Fruit fly (Drosophila melanogaster) whole organism, embryonic: ENCODE data around the gene AstA-R1.

ENCODE experiments used
- Adf1 ChIP-seq: fragments of 200-800 bp; sonication (Bioruptor generic); IDR thresholded peaks from 2 replicates; pipeline ENCODE4 v1.3.6; 2022; ENCODE audit warnings: missing biosample characterization, missing genetic modification characterization
- CG1024 ChIP-seq: fragments of 200-800 bp; sonication (Bioruptor generic); IDR thresholded peaks from 2 replicates; pipeline ENCODE4 v1.3.6; 2022; ENCODE audit warnings: missing biosample characterization, missing genetic modification characterization
- CG10654 ChIP-seq: fragments of 200-800 bp; sonication (Bioruptor generic); optimal IDR thresholded peaks from 2 replicates; lab custom pipeline; 2016; ENCODE audit warnings: missing biosample characterization, missing genetic modification characterization
- CG11398 ChIP-seq: fragments of 200-800 bp; sonication (Bioruptor generic); optimal IDR thresholded peaks from 2 replicates; lab custom pipeline; 2016; ENCODE audit warnings: missing biosample characterization, missing genetic modification characterization
- CG11560 ChIP-seq: fragments of 200-800 bp; sonication (Bioruptor generic); IDR thresholded peaks from 3 replicates; pipeline ENCODE4 v1.3.6; 2022; ENCODE audit warnings: missing biosample characterization, missing genetic modification characterization
- CG11696 ChIP-seq: fragments of 200-800 bp; sonication (Bioruptor generic); IDR thresholded peaks from 2 replicates; pipeline ENCODE4 v1.3.6; 2022; ENCODE audit warnings: missing biosample characterization, missing genetic modification characterization
- CG13624 ChIP-seq: fragments of 200-800 bp; sonication (Bioruptor generic); optimal IDR thresholded peaks from 2 replicates; lab custom pipeline; 2016; ENCODE audit warnings: missing biosample characterization, missing genetic modification characterization
- CG14050 ChIP-seq: fragments of 200-800 bp; sonication (Bioruptor generic); IDR thresholded peaks from 3 replicates; pipeline ENCODE4 v1.3.6; 2022; ENCODE audit warnings: missing biosample characterization, missing genetic modification characterization
- CG14667 ChIP-seq: fragments of 200-800 bp; sonication (Bioruptor generic); IDR thresholded peaks from 2 replicates; pipeline ENCODE4 v1.3.6; 2022; ENCODE audit warnings: missing biosample characterization, missing genetic modification characterization
- CG17359 ChIP-seq: fragments of 200-800 bp; sonication (Bioruptor generic); optimal IDR thresholded peaks from 3 replicates; lab custom pipeline; 2018; ENCODE audit warnings: missing biosample characterization, mild to moderate bottlenecking, missing genetic modification characterization, moderate library complexity
- CG18011 ChIP-seq: fragments of 200-800 bp; sonication (Bioruptor generic); optimal IDR thresholded peaks from 2 replicates; lab custom pipeline; 2017; ENCODE audit warnings: missing biosample characterization, missing genetic modification characterization, mild to moderate bottlenecking, moderate library complexity, missing genotype
- CG18764 ChIP-seq: fragments of 200-800 bp; sonication (Bioruptor generic); optimal IDR thresholded peaks from 3 replicates; lab custom pipeline; 2016; ENCODE audit warnings: missing biosample characterization, missing genetic modification characterization
- CG2120 ChIP-seq: fragments of 200-800 bp; sonication (Bioruptor generic); optimal IDR thresholded peaks from 3 replicates; lab custom pipeline; 2016; ENCODE audit warnings: missing biosample characterization, missing genetic modification characterization
- CG4360 ChIP-seq: fragments of 200-800 bp; sonication (Bioruptor generic); IDR thresholded peaks from 2 replicates; pipeline ENCODE4 v1.3.6; 2022; ENCODE audit warnings: missing biosample characterization, missing genetic modification characterization
- CG6175 ChIP-seq: fragments of 200-800 bp; sonication (Bioruptor generic); IDR thresholded peaks from 3 replicates; pipeline ENCODE4 v1.3.6; 2022; ENCODE audit warnings: missing biosample characterization, missing genetic modification characterization
- CG6854 ChIP-seq: fragments of 200-800 bp; sonication (Bioruptor generic); optimal IDR thresholded peaks from 3 replicates; lab custom pipeline; 2017; ENCODE audit warnings: missing biosample characterization, mild to moderate bottlenecking, missing genetic modification characterization
- CG7556 ChIP-seq: fragments of 200-800 bp; sonication (Bioruptor generic); optimal IDR thresholded peaks from 2 replicates; lab custom pipeline; 2017; ENCODE audit warnings: missing biosample characterization, mild to moderate bottlenecking, missing genetic modification characterization
- CG7745 ChIP-seq: fragments of 200-800 bp; sonication (Bioruptor generic); optimal IDR thresholded peaks from 2 replicates; lab custom pipeline; 2018; ENCODE audit warnings: missing biosample characterization, mild to moderate bottlenecking, missing genetic modification characterization, moderate library complexity
- CG8359 ChIP-seq: fragments of 200-800 bp; sonication (Bioruptor generic); optimal IDR thresholded peaks from 2 replicates; lab custom pipeline; 2017; ENCODE audit warnings: missing biosample characterization, mild to moderate bottlenecking, missing genetic modification characterization, borderline replicate concordance
- CG9727 ChIP-seq: fragments of 200-800 bp; sonication (Bioruptor generic); optimal IDR thresholded peaks from 3 replicates; lab custom pipeline; 2017; ENCODE audit warnings: missing biosample characterization, mild to moderate bottlenecking, missing genetic modification characterization
- CHES-1-like ChIP-seq: fragments of 200-800 bp; sonication (Bioruptor generic); optimal IDR thresholded peaks from 2 replicates; lab custom pipeline; 2016; ENCODE audit warnings: missing biosample characterization, missing genetic modification characterization
- CTCF ChIP-seq: fragments of 200-800 bp; sonication (Bioruptor generic); optimal IDR thresholded peaks from 2 replicates; lab custom pipeline; 2017; ENCODE audit warnings: missing biosample characterization, mild to moderate bottlenecking, missing genetic modification characterization, moderate library complexity
- Eip74EF ChIP-seq, 2 experiments: fragments of 200-800 bp in 1 of 2; fragments of >200 bp in 1 of 2; sonication (Bioruptor generic) in 1 of 2; optimal IDR thresholded peaks; 2 replicates each; lab custom pipeline; 2017 to 2019; ENCODE audit warnings: missing biosample characterization in 2 of 2, missing genetic modification characterization in 2 of 2, mild to moderate bottlenecking in 1 of 2, moderate library complexity in 1 of 2
- Hr51 ChIP-seq, 2 experiments: fragments of 200-800 bp; sonication (Bioruptor generic); optimal IDR thresholded peaks; 2 replicates in 1 of 2; 3 replicates in 1 of 2; lab custom pipeline; 2016 to 2018; ENCODE audit warnings: missing biosample characterization in 2 of 2, missing genetic modification characterization in 2 of 2, mild to moderate bottlenecking in 1 of 2, moderate library complexity in 1 of 2
- Jarid2 ChIP-seq: fragments of 200-800 bp; sonication (Bioruptor generic); optimal IDR thresholded peaks from 3 replicates; lab custom pipeline; 2017; ENCODE audit warnings: mild to moderate bottlenecking, missing biosample characterization, missing genetic modification reagents, missing genetic modification characterization
- Kr ChIP-seq: fragments of 200-800 bp; sonication (Bioruptor generic); optimal IDR thresholded peaks from 2 replicates; lab custom pipeline; 2017; ENCODE audit warnings: missing biosample characterization, mild to moderate bottlenecking, missing genetic modification characterization
- NK7.1 ChIP-seq: fragments of 200-800 bp; sonication (Bioruptor generic); optimal IDR thresholded peaks from 3 replicates; lab custom pipeline; 2016; ENCODE audit warnings: missing biosample characterization, missing genetic modification characterization
- Opbp ChIP-seq: fragments of 200-800 bp; sonication (Bioruptor generic); IDR thresholded peaks from 3 replicates; pipeline ENCODE4 v1.3.6; 2022; ENCODE audit warnings: missing biosample characterization, missing genetic modification characterization; ENCODE audit not compliant: partially characterized antibody
- Sry-δ ChIP-seq: fragments of 200-800 bp; sonication (Bioruptor generic); optimal IDR thresholded peaks from 2 replicates; lab custom pipeline; 2016; ENCODE audit warnings: missing biosample characterization, missing genetic modification characterization
- Ssrp ChIP-seq: fragments of 200-800 bp; sonication (Bioruptor generic); optimal IDR thresholded peaks from 2 replicates; lab custom pipeline; 2018; ENCODE audit warnings: missing biosample characterization, mild to moderate bottlenecking, missing genetic modification characterization, moderate library complexity
- YL-1 ChIP-seq: fragments of 200-800 bp; sonication (Bioruptor generic); optimal IDR thresholded peaks from 3 replicates; lab custom pipeline; 2017; ENCODE audit warnings: missing biosample characterization, mild to moderate bottlenecking, missing genetic modification characterization
- abd-A ChIP-seq: fragments of 200-800 bp; sonication (Bioruptor generic); optimal IDR thresholded peaks from 3 replicates; lab custom pipeline; 2019; ENCODE audit warnings: missing biosample characterization, mild to moderate bottlenecking, missing genetic modification characterization, moderate library complexity
- aop ChIP-seq: fragments of 200-800 bp; sonication (Bioruptor generic); IDR thresholded peaks from 2 replicates; pipeline ENCODE4 v1.3.6; 2022; ENCODE audit warnings: missing biosample characterization, missing genetic modification characterization
- btn ChIP-seq: fragments of 200-800 bp; sonication (Bioruptor generic); optimal IDR thresholded peaks from 2 replicates; lab custom pipeline; 2016; ENCODE audit warnings: missing biosample characterization, missing genetic modification characterization
- caup ChIP-seq: fragments of 200-800 bp; sonication (Bioruptor generic); optimal IDR thresholded peaks from 3 replicates; lab custom pipeline; 2017; ENCODE audit warnings: missing biosample characterization, mild to moderate bottlenecking, missing genetic modification characterization, moderate library complexity; ENCODE audit not compliant: severe bottlenecking
- crp ChIP-seq, 2 experiments: fragments of 200-800 bp; sonication (Bioruptor generic); optimal IDR thresholded peaks; 2 replicates in 1 of 2; 3 replicates in 1 of 2; lab custom pipeline; 2017; ENCODE audit warnings: missing biosample characterization in 2 of 2, missing genetic modification characterization in 2 of 2, mild to moderate bottlenecking in 1 of 2, moderate library complexity in 1 of 2
- dmrt11E ChIP-seq: fragments of 200-800 bp; sonication (Bioruptor generic); optimal IDR thresholded peaks from 3 replicates; lab custom pipeline; 2018; ENCODE audit warnings: missing biosample characterization, mild to moderate bottlenecking, missing genetic modification characterization, moderate library complexity
- eyg ChIP-seq: fragments of 200-800 bp; sonication (Bioruptor generic); optimal IDR thresholded peaks from 3 replicates; lab custom pipeline; 2016; ENCODE audit warnings: missing biosample characterization, missing genetic modification characterization
- fru ChIP-seq: fragments of >200 bp; optimal IDR thresholded peaks from 2 replicates; lab custom pipeline; 2017
- gcm ChIP-seq: fragments of 200-800 bp; sonication (Bioruptor generic); optimal IDR thresholded peaks from 2 replicates; lab custom pipeline; 2019; ENCODE audit warnings: missing biosample characterization, mild to moderate bottlenecking, missing genetic modification characterization, moderate library complexity
- hbn ChIP-seq: fragments of 200-800 bp; sonication (Bioruptor generic); IDR thresholded peaks from 2 replicates; pipeline ENCODE4 v1.3.6; 2022; ENCODE audit warnings: missing biosample characterization, missing genetic modification characterization; ENCODE audit not compliant: partially characterized antibody
- insv ChIP-seq, 2 experiments: fragments of 200-800 bp; sonication (Bioruptor generic); optimal IDR thresholded peaks; 3 replicates each; lab custom pipeline; 2016 to 2018; ENCODE audit warnings: missing biosample characterization in 2 of 2, missing genetic modification characterization in 2 of 2
- jing ChIP-seq: fragments of 200-800 bp; sonication (Bioruptor generic); optimal IDR thresholded peaks from 2 replicates; lab custom pipeline; 2018; ENCODE audit warnings: missing biosample characterization, mild to moderate bottlenecking, missing genetic modification characterization
- lbe ChIP-seq: fragments of 200-800 bp; sonication (Bioruptor generic); optimal IDR thresholded peaks from 2 replicates; lab custom pipeline; 2016; ENCODE audit warnings: missing biosample characterization, mild to moderate bottlenecking, missing genetic modification characterization
- odd ChIP-seq: fragments of 200-800 bp; sonication (Bioruptor generic); optimal IDR thresholded peaks from 2 replicates; lab custom pipeline; 2017; ENCODE audit warnings: missing biosample characterization, mild to moderate bottlenecking, missing genetic modification characterization
- pfk ChIP-seq: fragments of 200-800 bp; sonication (Bioruptor generic); optimal IDR thresholded peaks from 2 replicates; lab custom pipeline; 2018; ENCODE audit warnings: missing biosample characterization, mild to moderate bottlenecking, missing genetic modification characterization, moderate library complexity
- sens ChIP-seq: fragments of 200-800 bp; sonication (Bioruptor generic); peaks from one replicate; lab custom pipeline; 2016; ENCODE audit warnings: missing biosample characterization, missing genetic modification characterization
- stc ChIP-seq: fragments of 200-800 bp; sonication (Bioruptor generic); IDR thresholded peaks from 2 replicates; pipeline ENCODE4 v1.3.6; 2022; ENCODE audit warnings: missing biosample characterization, missing genetic modification characterization
- tio ChIP-seq: fragments of 200-800 bp; sonication (Bioruptor generic); optimal IDR thresholded peaks from 2 replicates; lab custom pipeline; 2017; ENCODE audit warnings: missing biosample characterization, missing genetic modification characterization, inconsistent platforms
- unc-4 ChIP-seq: fragments of 200-800 bp; sonication (Bioruptor generic); IDR thresholded peaks from 2 replicates; pipeline ENCODE4 v1.3.6; 2022; ENCODE audit warnings: missing biosample characterization, missing genetic modification characterization; ENCODE audit not compliant: partially characterized antibody
- vfl ChIP-seq: fragments of 200-800 bp; sonication (Bioruptor generic); optimal IDR thresholded peaks from 2 replicates; lab custom pipeline; 2016; ENCODE audit warnings: missing biosample characterization, missing genetic modification characterization
- z ChIP-seq: fragments of 200-800 bp; sonication (Bioruptor generic); IDR thresholded peaks from 3 replicates; pipeline ENCODE4 v1.3.6; 2022; ENCODE audit warnings: missing biosample characterization, missing genetic modification characterization

Gene AstA-R1

dm6 chrX:3548568-3548967, 25.8 kb upstream of the AstA-R1 start (continued):
- TF ChIP-seq pfk (no peak), CG2120 (GFP tag; lab: Kevin White, UChicago) (peak; percentile 52), btn (no peak), dmrt11E (no peak), unc-4 (GFP tag; lab: Robert Waterston, UW) (no peak), abd-A (tag; lab: Kevin White, UChicago) (no peak), crp (GFP tag; optimal IDR thresholded peaks at IDR 0.05; lab: Kevin White, UChicago) (no peak), CG18764 (GFP tag; lab: Kevin White, UChicago) (no peak), CG10654 (no peak), CHES-1-like (no peak), gcm (GFP tag; lab: Kevin White, UChicago) (no peak), Kr (GFP tag; lab: Kevin White, UChicago) (no peak), insv (GFP tag; optimal IDR thresholded peaks at IDR 0.05; lab: Kevin White, UChicago) (no peak), CG17359 (tag; lab: Kevin White, UChicago) (peak; percentile 21), CG6854 (GFP tag; lab: Kevin White, UChicago) (no peak), CG4360 (no peak), Jarid2 (GFP tag; lab: Kevin White, UChicago) (no peak), Hr51 (GFP tag; optimal IDR thresholded peaks at IDR 0.05; lab: Kevin White, UChicago) (peak in 1 of 2 experiments; percentile 52), odd (GFP tag; lab: Kevin White, UChicago) (no peak), tio (no peak), CG11398 (GFP tag; lab: Kevin White, UChicago) (no peak), vfl (GFP tag; lab: Kevin White, UChicago) (no peak), Sry-δ (peak; percentile 0), CG1024 (GFP tag; lab: Robert Waterston, UW) (no peak), NK7.1 (GFP tag; lab: Kevin White, UChicago) (no peak), CG18011 (no peak), hbn (GFP tag; lab: Robert Waterston, UW) (no peak), Eip74EF (GFP tag; optimal IDR thresholded peaks at IDR 0.05; lab: Kevin White, UChicago) (no peak), CG14050 (GFP tag; lab: Robert Waterston, UW) (peak; percentile 24; the same call in 1 of the 3 replicates), CG8359 (no peak), caup (GFP tag; lab: Kevin White, UChicago) (no peak), jing (GFP tag; lab: Kevin White, UChicago) (no peak), CG14667 (no peak), CG13624 (GFP tag; lab: Kevin White, UChicago) (no peak), Opbp (GFP tag; lab: Robert Waterston, UW) (no peak), YL-1 (GFP tag; lab: Kevin White, UChicago) (no peak), Adf1 (GFP tag; lab: Robert Waterston, UW) (no peak), CG11560 (tag; lab: Robert Waterston, UW) (no peak), sens (GFP tag; lab: Kevin White, UChicago) (peak; percentile 31), lbe (GFP tag; lab: Kevin White, UChicago) (no peak), CG6175 (GFP tag; lab: Robert Waterston, UW) (no peak), z (GFP tag; lab: Robert Waterston, UW) (no peak), CG7745 (tag; lab: Kevin White, UChicago) (no peak), fru (lab: Kevin White, UChicago) (no peak), CTCF (no peak), stc (GFP tag; lab: Robert Waterston, UW) (0 out of 2 replicates have a peak, but pooled peaks have one; percentile 45), CG11696 (GFP tag; lab: Robert Waterston, UW) (no peak), aop (GFP tag; lab: Robert Waterston, UW) (no peak), Ssrp (no peak), eyg (GFP tag; lab: Kevin White, UChicago) (no peak), CG7556 (GFP tag; lab: Kevin White, UChicago) (peak; percentile 42), CG9727 (GFP tag; lab: Kevin White, UChicago) (no peak)
